Fruit fly (Drosophila melanogaster) whole organism, embryonic: ENCODE data around the gene mRpL13.
A peak's percentile ranks its signal among the peaks of the same experiment; 100 is the strongest.

Experiments
- Abd-B ChIP-seq: fragments of 200-800 bp; sonication (Bioruptor generic); optimal IDR thresholded peaks from 2 replicates; lab custom pipeline; 2018; ENCODE audit warnings: missing biosample characterization, mild to moderate bottlenecking, missing genetic modification characterization, moderate library complexity
- Bgb ChIP-seq: fragments of 200-800 bp; sonication (Bioruptor generic); IDR thresholded peaks from 2 replicates; pipeline ENCODE4 v1.3.6; 2022; ENCODE audit warnings: missing biosample characterization, missing genetic modification characterization; ENCODE audit not compliant: partially characterized antibody
- BtbVII ChIP-seq: fragments of 200-800 bp; sonication (Bioruptor generic); optimal IDR thresholded peaks from 3 replicates; lab custom pipeline; 2017; ENCODE audit warnings: missing biosample characterization, mild to moderate bottlenecking, missing genetic modification characterization
- CG10431 ChIP-seq: fragments of 200-800 bp; sonication (Bioruptor generic); optimal IDR thresholded peaks from 3 replicates; lab custom pipeline; 2018; ENCODE audit warnings: missing biosample characterization, mild to moderate bottlenecking, missing genetic modification characterization
- CG10654 ChIP-seq: fragments of 200-800 bp; sonication (Bioruptor generic); optimal IDR thresholded peaks from 2 replicates; lab custom pipeline; 2016; ENCODE audit warnings: missing biosample characterization, missing genetic modification characterization
- CG13775 ChIP-seq: fragments of 200-800 bp; sonication (Bioruptor generic); optimal IDR thresholded peaks from 3 replicates; lab custom pipeline; 2017; ENCODE audit warnings: missing biosample characterization, mild to moderate bottlenecking, missing genetic modification characterization
- CG14965 ChIP-seq: fragments of 200-800 bp; sonication (Bioruptor generic); optimal IDR thresholded peaks from 2 replicates; lab custom pipeline; 2016; ENCODE audit warnings: missing biosample characterization, missing genetic modification characterization, borderline replicate concordance
- CG16779 ChIP-seq: fragments of 200-800 bp; sonication (Bioruptor generic); IDR thresholded peaks from 2 replicates; pipeline ENCODE4 v1.3.6; 2022; ENCODE audit warnings: missing biosample characterization, missing genetic modification characterization
- CG16815 ChIP-seq: fragments of 200-800 bp; sonication (Bioruptor generic); optimal IDR thresholded peaks from 3 replicates; lab custom pipeline; 2017; ENCODE audit warnings: missing biosample characterization, mild to moderate bottlenecking, missing genetic modification characterization
- CG18011 ChIP-seq: fragments of 200-800 bp; sonication (Bioruptor generic); optimal IDR thresholded peaks from 2 replicates; lab custom pipeline; 2017; ENCODE audit warnings: missing biosample characterization, missing genetic modification characterization, mild to moderate bottlenecking, moderate library complexity, missing genotype
- CG31224 ChIP-seq: fragments of 200-800 bp; sonication (Bioruptor generic); IDR thresholded peaks from 2 replicates; pipeline ENCODE4 v1.3.6; 2022; ENCODE audit warnings: missing biosample characterization, missing genetic modification characterization
- CG31388 ChIP-seq: fragments of 200-800 bp; sonication (Bioruptor generic); optimal IDR thresholded peaks from 2 replicates; lab custom pipeline; 2016; ENCODE audit warnings: missing biosample characterization, missing genetic modification characterization
- CG42726 ChIP-seq: fragments of 200-800 bp; sonication (Bioruptor generic); IDR thresholded peaks from 2 replicates; pipeline ENCODE4 v1.3.6; 2022; ENCODE audit warnings: missing biosample characterization, missing genetic modification characterization; ENCODE audit not compliant: partially characterized antibody
- CG4404 ChIP-seq: fragments of 200-800 bp; sonication (Bioruptor generic); IDR thresholded peaks from 2 replicates; pipeline ENCODE4 v1.3.6; 2022; ENCODE audit warnings: missing biosample characterization, missing genetic modification characterization
- CG5245 ChIP-seq: fragments of 200-800 bp; sonication (Bioruptor generic); optimal IDR thresholded peaks from 3 replicates; lab custom pipeline; 2016; ENCODE audit warnings: missing biosample characterization, missing genetic modification characterization
- CG7839 ChIP-seq: fragments of 200-800 bp; sonication (Bioruptor generic); optimal IDR thresholded peaks from 3 replicates; lab custom pipeline; 2018; ENCODE audit warnings: missing biosample characterization, mild to moderate bottlenecking, missing genetic modification characterization, moderate library complexity
- CG8359 ChIP-seq: fragments of 200-800 bp; sonication (Bioruptor generic); optimal IDR thresholded peaks from 2 replicates; lab custom pipeline; 2017; ENCODE audit warnings: missing biosample characterization, mild to moderate bottlenecking, missing genetic modification characterization, borderline replicate concordance
- CG8765 ChIP-seq: fragments of 200-800 bp; sonication (Bioruptor generic); IDR thresholded peaks from 2 replicates; pipeline ENCODE4 v1.3.6; 2022; ENCODE audit warnings: missing biosample characterization, missing genetic modification characterization
- D19A ChIP-seq: fragments of 200-800 bp; optimal IDR thresholded peaks from 3 replicates; lab custom pipeline; 2019; ENCODE audit warnings: missing biosample characterization, mild to moderate bottlenecking, missing genetic modification characterization, moderate library complexity
- Dek ChIP-seq: fragments of 200-800 bp; sonication (Bioruptor generic); optimal IDR thresholded peaks from 3 replicates; lab custom pipeline; 2019; ENCODE audit warnings: missing biosample characterization, mild to moderate bottlenecking, missing genetic modification characterization, moderate library complexity
- Fer2 ChIP-seq: fragments of 200-800 bp; sonication (Bioruptor generic); optimal IDR thresholded peaks from 2 replicates; lab custom pipeline; 2018; ENCODE audit warnings: missing biosample characterization, mild to moderate bottlenecking, missing genetic modification characterization, moderate library complexity
- HHEX ChIP-seq: fragments of 200-800 bp; sonication (Bioruptor generic); optimal IDR thresholded peaks from 3 replicates; lab custom pipeline; 2017; ENCODE audit warnings: missing biosample characterization, mild to moderate bottlenecking, missing genetic modification characterization, missing genetic modification reagents
- HLH54F ChIP-seq: fragments of 200-800 bp; sonication (Bioruptor generic); optimal IDR thresholded peaks from 3 replicates; lab custom pipeline; 2016; ENCODE audit warnings: missing biosample characterization, missing genetic modification characterization
- Hmx ChIP-seq: fragments of 200-800 bp; sonication (Bioruptor generic); optimal IDR thresholded peaks from 2 replicates; lab custom pipeline; 2016; ENCODE audit warnings: missing biosample characterization, missing genetic modification characterization
- MESR4 ChIP-seq: fragments of 200-800 bp; sonication (Bioruptor generic); optimal IDR thresholded peaks from 2 replicates; lab custom pipeline; 2018; ENCODE audit warnings: missing biosample characterization, mild to moderate bottlenecking, missing genetic modification characterization, moderate library complexity
- Ravus ChIP-seq: fragments of 200-800 bp; sonication (Bioruptor generic); IDR thresholded peaks from 2 replicates; pipeline ENCODE4 v1.3.6; 2022; ENCODE audit warnings: missing biosample characterization, missing genetic modification characterization
- Spps ChIP-seq: fragments of 200-800 bp; sonication (Bioruptor generic); optimal IDR thresholded peaks from 2 replicates; lab custom pipeline; 2018; ENCODE audit warnings: missing biosample characterization, mild to moderate bottlenecking, missing genetic modification characterization
- caup ChIP-seq: fragments of 200-800 bp; sonication (Bioruptor generic); optimal IDR thresholded peaks from 3 replicates; lab custom pipeline; 2017; ENCODE audit warnings: missing biosample characterization, mild to moderate bottlenecking, missing genetic modification characterization, moderate library complexity; ENCODE audit not compliant: severe bottlenecking
- chif ChIP-seq, 2 experiments: fragments of 200-800 bp; sonication (Bioruptor generic); optimal IDR thresholded peaks; 3 replicates each; lab custom pipeline; 2016; ENCODE audit warnings: missing biosample characterization in 2 of 2, missing genetic modification characterization in 2 of 2
- chm ChIP-seq: fragments of 200-800 bp; sonication (Bioruptor generic); IDR thresholded peaks from 2 replicates; pipeline ENCODE4 v1.3.6; 2022; ENCODE audit warnings: missing biosample characterization, missing genetic modification characterization
- crol ChIP-seq: fragments of 200-800 bp; sonication (Bioruptor generic); IDR thresholded peaks from 2 replicates; pipeline ENCODE4 v1.3.6; 2022; ENCODE audit warnings: missing biosample characterization, missing genetic modification characterization
- da ChIP-seq: fragments of 200-800 bp; sonication (Bioruptor generic); optimal IDR thresholded peaks from 2 replicates; lab custom pipeline; 2016; ENCODE audit warnings: missing biosample characterization, missing genetic modification characterization
- disco-r ChIP-seq: fragments of 200-800 bp; sonication (Bioruptor generic); optimal IDR thresholded peaks from 2 replicates; lab custom pipeline; 2016; ENCODE audit warnings: missing biosample characterization, missing genetic modification characterization
- dm ChIP-seq: fragments of 200-800 bp; sonication (Bioruptor generic); optimal IDR thresholded peaks from 3 replicates; lab custom pipeline; 2016; ENCODE audit warnings: missing biosample characterization, missing genetic modification characterization
- fd3F ChIP-seq: fragments of 200-800 bp; sonication (Bioruptor generic); optimal IDR thresholded peaks from 2 replicates; lab custom pipeline; 2018; ENCODE audit warnings: missing biosample characterization, mild to moderate bottlenecking, missing genetic modification characterization, moderate library complexity
- gcm ChIP-seq: fragments of 200-800 bp; sonication (Bioruptor generic); optimal IDR thresholded peaks from 2 replicates; lab custom pipeline; 2019; ENCODE audit warnings: missing biosample characterization, mild to moderate bottlenecking, missing genetic modification characterization, moderate library complexity
- her ChIP-seq: fragments of 200-800 bp; sonication (Bioruptor generic); optimal IDR thresholded peaks from 2 replicates; lab custom pipeline; 2016; ENCODE audit warnings: missing biosample characterization, missing genetic modification characterization
- lbe ChIP-seq: fragments of 200-800 bp; sonication (Bioruptor generic); optimal IDR thresholded peaks from 2 replicates; lab custom pipeline; 2016; ENCODE audit warnings: missing biosample characterization, mild to moderate bottlenecking, missing genetic modification characterization
- lilli ChIP-seq: fragments of 200-800 bp; sonication (Bioruptor generic); optimal IDR thresholded peaks from 3 replicates; lab custom pipeline; 2016; ENCODE audit warnings: missing biosample characterization, missing genetic modification characterization
- lmd ChIP-seq: fragments of 200-800 bp; sonication (Bioruptor generic); IDR thresholded peaks from 2 replicates; pipeline ENCODE4 v1.3.6; 2022; ENCODE audit warnings: missing biosample characterization, missing genetic modification characterization
- lov ChIP-seq, 2 experiments: fragments of 200-800 bp in 1 of 2; fragments of >200 bp in 1 of 2; sonication (Bioruptor generic) in 1 of 2; IDR thresholded peaks in 1 of 2; optimal IDR thresholded peaks in 1 of 2; 2 replicates in 1 of 2; 3 replicates in 1 of 2; pipeline versions ENCODE4 v1.3.6 to Lab custom; 2017 to 2022; ENCODE audit warnings: missing biosample characterization in 1 of 2, missing genetic modification characterization in 1 of 2
- mld ChIP-seq: fragments of 200-800 bp; sonication (Bioruptor generic); IDR thresholded peaks from 3 replicates; pipeline ENCODE4 v1.3.6; 2022; ENCODE audit warnings: missing biosample characterization, missing genetic modification characterization; ENCODE audit not compliant: partially characterized antibody
- sens-2 ChIP-seq: fragments of 200-800 bp; sonication (Bioruptor generic); IDR thresholded peaks from 2 replicates; pipeline ENCODE4 v1.3.6; 2022; ENCODE audit warnings: missing biosample characterization, missing genetic modification characterization
- shn ChIP-seq: fragments of 200-800 bp; sonication (Bioruptor generic); optimal IDR thresholded peaks from 3 replicates; lab custom pipeline; 2016; ENCODE audit warnings: missing biosample characterization, missing genetic modification characterization
- wek ChIP-seq: fragments of 200-800 bp; sonication (Bioruptor generic); optimal IDR thresholded peaks from 3 replicates; lab custom pipeline; 2018; ENCODE audit warnings: missing biosample characterization, mild to moderate bottlenecking, missing genetic modification characterization, moderate library complexity
- zen2 ChIP-seq: fragments of 200-800 bp; sonication (Bioruptor generic); IDR thresholded peaks from 3 replicates; pipeline ENCODE4 v1.3.6; 2022; ENCODE audit warnings: missing biosample characterization, missing genetic modification characterization; ENCODE audit not compliant: partially characterized antibody
- zfh1 ChIP-seq: fragments of 200-800 bp; sonication (Bioruptor generic); IDR thresholded peaks from 3 replicates; pipeline ENCODE4 v1.3.6; 2022; ENCODE audit warnings: missing biosample characterization, missing genetic modification characterization

The mRpL13 gene

dm6 chr2L:18839143-18839872, 19.7 kb downstream of the mRpL13 start, which contains the start of gene CG10600 (continued):
- no peak for TF ChIP-seq lov (optimal IDR thresholded peaks at IDR 0.05; lab: Kevin White, UChicago)
- TF ChIP-seq lov (GFP tag; IDR thresholded peaks at IDR 0.05; lab: Robert Waterston, UW), result peak; percentile 70; the same call in 1 of the 3 replicates
- TF ChIP-seq CG31388, result peak; percentile 36
- TF ChIP-seq mld (GFP tag; lab: Robert Waterston, UW), result peak; percentile 54; the same call in 1 of the 3 replicates
- TF ChIP-seq crol (GFP tag; lab: Robert Waterston, UW), result no peak
- TF ChIP-seq CG8359 (GFP tag; lab: Kevin White, UChicago), result peak; percentile 38
- TF ChIP-seq sens-2 (GFP tag; lab: Robert Waterston, UW), result no peak
- TF ChIP-seq Dek (tag; lab: Kevin White, UChicago), result peak; percentile 80
- TF ChIP-seq CG31224 (GFP tag; lab: Robert Waterston, UW), result peak; percentile 52
- TF ChIP-seq HHEX (GFP tag; lab: Kevin White, UChicago), result peak; percentile 77
- TF ChIP-seq Ravus (GFP tag; lab: Robert Waterston, UW), result no peak
- peak; percentile 59; the same call in 1 of the 2 replicates for TF ChIP-seq lmd (GFP tag; lab: Robert Waterston, UW)
- peak; percentile 91 for TF ChIP-seq CG42726 (GFP tag; lab: Robert Waterston, UW)
- TF ChIP-seq HLH54F (GFP tag; lab: Kevin White, UChicago), result peak; percentile 90
- TF ChIP-seq zen2, result peak; percentile 88
- peak; percentile 64 for TF ChIP-seq CG18011 (GFP tag; lab: Kevin White, UChicago)
- peak; percentile 75 for TF ChIP-seq CG10654 (GFP tag; lab: Kevin White, UChicago)
- peak; percentile 87 for TF ChIP-seq shn (GFP tag; lab: Kevin White, UChicago)
- TF ChIP-seq lilli (GFP tag; lab: Kevin White, UChicago), result peak; percentile 89
- peak; percentile 45; the same call in 1 of the 2 replicates for TF ChIP-seq chm (GFP tag; lab: Robert Waterston, UW)
- TF ChIP-seq CG8765 (GFP tag; lab: Robert Waterston, UW), result peak; percentile 43; the same call in 1 of the 2 replicates
- TF ChIP-seq CG16815, result peak; percentile 55
- TF ChIP-seq zfh1 (GFP tag; lab: Robert Waterston, UW), result peak; percentile 78
- TF ChIP-seq Abd-B (GFP tag; lab: Kevin White, UChicago), result peak; percentile 72
- TF ChIP-seq lbe (GFP tag; lab: Kevin White, UChicago), result peak; percentile 86
- TF ChIP-seq CG10431, result peak; percentile 35
- peak; percentile 19 for TF ChIP-seq Spps (tag; lab: Kevin White, UChicago)
- peak; percentile 76 for TF ChIP-seq CG7839 (tag; lab: Kevin White, UChicago)
- peak; percentile 41 for TF ChIP-seq Fer2 (tag; lab: Kevin White, UChicago)
- TF ChIP-seq da, result peak; percentile 68
- peak; percentile 87 for TF ChIP-seq CG5245 (GFP tag; lab: Kevin White, UChicago)
- peak; percentile 88 for TF ChIP-seq caup (GFP tag; lab: Kevin White, UChicago)
- TF ChIP-seq MESR4 (GFP tag; lab: Kevin White, UChicago), result peak; percentile 84
- TF ChIP-seq D19A (tag; lab: Kevin White, UChicago), result no peak
- peak; percentile 86 for TF ChIP-seq dm
- peak; percentile 39 for TF ChIP-seq wek (GFP tag; lab: Kevin White, UChicago)
- TF ChIP-seq gcm (GFP tag; lab: Kevin White, UChicago), result peak; percentile 29
- TF ChIP-seq BtbVII (GFP tag; lab: Kevin White, UChicago), result peak; percentile 79
- peak; percentile 79 to 83 for TF ChIP-seq chif (GFP tag; optimal IDR thresholded peaks at IDR 0.05; lab: Kevin White, UChicago)
- peak; percentile 66 for TF ChIP-seq disco-r
- TF ChIP-seq CG14965 (GFP tag; lab: Kevin White, UChicago), result peak; percentile 31
- TF ChIP-seq CG4404 (GFP tag; lab: Robert Waterston, UW), result no peak
- peak; percentile 74 for TF ChIP-seq CG16779 (GFP tag; lab: Robert Waterston, UW)
- TF ChIP-seq Bgb (GFP tag; lab: Robert Waterston, UW), result peak; percentile 92
- TF ChIP-seq her (GFP tag; lab: Kevin White, UChicago), result peak; percentile 89
- peak; percentile 58 for TF ChIP-seq fd3F (GFP tag; lab: Kevin White, UChicago)
- peak; percentile 53 for TF ChIP-seq Hmx (GFP tag; lab: Kevin White, UChicago)
- peak; percentile 46 for TF ChIP-seq CG13775 (GFP tag; lab: Kevin White, UChicago)
